Worm (Caenorhabditis elegans) whole organism, L4/young adult: ENCODE data around the gene Y43F8C.17.

ENCODE experiments used
- W03F9.2 ChIP-seq: fragments of 150-350 bp; optimal IDR thresholded peaks from 2 replicates; lab custom pipeline; 2014; ENCODE audit warnings: missing biosample characterization, missing genetic modification characterization
- dao-5 ChIP-seq: sonication (generic microtip); optimal IDR thresholded peaks from 2 replicates; lab custom pipeline; 2016; ENCODE audit warnings: missing genotype, missing genetic modification characterization, moderate library complexity, missing compliant biosample characterization
- him-1 ChIP-seq: sonication (generic microtip); optimal IDR thresholded peaks from 2 replicates; lab custom pipeline; 2016; ENCODE audit warnings: missing genotype, missing genetic modification reagents, missing genetic modification characterization, missing compliant biosample characterization

Gene Y43F8C.17

DNA sequence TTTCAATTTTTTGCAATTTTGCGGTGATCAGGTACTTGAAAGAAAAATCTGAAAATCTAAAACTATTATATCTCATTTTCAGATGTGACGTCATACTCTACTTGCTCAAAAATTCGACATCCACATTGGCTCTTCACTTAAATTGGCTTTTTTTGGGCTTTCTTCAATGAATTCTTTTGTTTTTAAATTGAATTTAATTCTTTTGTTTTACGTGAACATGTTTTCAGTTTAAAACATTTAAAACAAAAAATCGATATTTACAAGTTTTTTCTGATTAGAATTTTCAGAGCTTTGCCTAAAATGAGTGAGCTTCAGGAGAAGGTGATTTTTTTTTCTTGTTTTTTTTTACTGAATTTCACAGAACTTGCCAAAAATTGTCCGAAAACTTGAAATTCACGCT lies 25.7 kb downstream of the Y43F8C.17 start, which contains the start of gene W04E12.3:
W04E12.3 (plus strand) TSS at position 301 of the 400 bp plus-strand sequence.
- TF ChIP-seq him-1 (no peak), dao-5 (no peak), W03F9.2 (tag; lab: Kevin White, UChicago) (no peak)

- TF ChIP-seq him-1 = no peak
- TF ChIP-seq W03F9.2 (tag; lab: Kevin White, UChicago) = no peak
- TF ChIP-seq dao-5 = no peak
Observed at ce11 chrV:19743305-19743704, 27.4 kb downstream of the Y43F8C.17 start, which contains the start of gene W04E12.4. Gene W04E12.4 (plus strand): TSS chrV:19743605.

DNA sequence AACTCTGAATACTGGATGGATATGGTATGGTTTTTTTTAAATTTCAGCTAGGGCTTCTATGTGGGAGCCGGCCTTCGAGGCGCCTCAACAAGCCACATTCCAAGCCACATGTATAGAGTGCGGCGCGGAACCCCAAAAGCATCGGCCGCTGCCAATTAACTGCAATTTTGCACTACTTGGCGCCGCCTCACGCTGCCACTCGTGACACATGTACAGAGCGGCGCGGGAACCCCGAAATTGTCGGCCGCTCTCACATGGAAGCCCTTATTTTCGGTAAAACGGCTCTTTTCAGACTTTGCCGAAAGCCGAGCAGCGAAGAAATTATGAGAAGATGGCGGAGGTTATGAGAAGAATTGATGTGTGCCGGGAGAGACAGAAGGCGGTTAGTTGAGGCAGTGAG lies 27.8 kb downstream of the Y43F8C.17 start:
- TF ChIP-seq dao-5 (no peak), W03F9.2 (tag; lab: Kevin White, UChicago) (no peak), him-1 (no peak)

DNA sequence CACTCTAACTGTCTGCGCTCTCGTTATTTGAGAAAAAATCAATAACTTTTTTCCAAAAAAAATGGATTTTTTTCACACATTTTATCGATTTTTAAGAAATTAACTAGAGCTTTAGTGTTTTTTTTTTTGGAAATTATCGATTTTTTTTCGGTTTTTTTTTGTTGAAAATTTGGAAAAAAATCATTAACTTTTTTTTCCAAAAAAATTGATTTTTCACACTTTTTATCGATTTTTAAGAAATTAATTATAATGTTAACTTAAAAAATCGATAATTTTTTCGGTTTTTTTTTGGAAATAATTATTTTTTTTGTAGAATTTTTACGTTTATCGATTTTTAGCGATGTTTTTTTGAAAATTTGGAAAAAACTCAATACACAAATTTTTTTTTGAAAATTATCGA lies 28.3 kb downstream of the Y43F8C.17 start:
- TF ChIP-seq dao-5 (no peak), W03F9.2 (tag; lab: Kevin White, UChicago) (no peak), him-1 (no peak)

DNA sequence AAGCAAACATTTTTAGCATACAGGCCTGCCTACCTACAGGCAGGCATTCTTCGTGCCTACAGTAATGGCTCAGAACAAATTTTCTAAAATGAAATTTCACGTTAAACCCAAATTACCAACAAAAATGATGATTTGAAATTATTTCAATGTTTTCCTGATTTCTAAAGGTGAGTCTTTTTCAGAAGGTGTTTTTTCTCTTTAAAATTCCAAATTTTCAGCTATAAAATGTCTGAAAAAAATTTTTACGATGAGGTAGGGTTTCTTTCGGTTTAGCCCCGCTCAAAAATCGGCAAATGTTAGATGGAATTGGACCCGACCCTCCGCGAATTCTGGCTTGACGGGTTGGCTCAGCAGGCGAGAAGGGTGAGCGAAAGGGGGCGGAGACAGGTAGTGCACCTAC lies 29.9 kb downstream of the Y43F8C.17 start, which contains the start of gene W04E12.5:
W04E12.5 (plus strand) TSS at position 301 of the 400 bp plus-strand sequence.
- TF ChIP-seq W03F9.2 (tag; lab: Kevin White, UChicago) (no peak), dao-5 (no peak), him-1 (no peak)

DNA sequence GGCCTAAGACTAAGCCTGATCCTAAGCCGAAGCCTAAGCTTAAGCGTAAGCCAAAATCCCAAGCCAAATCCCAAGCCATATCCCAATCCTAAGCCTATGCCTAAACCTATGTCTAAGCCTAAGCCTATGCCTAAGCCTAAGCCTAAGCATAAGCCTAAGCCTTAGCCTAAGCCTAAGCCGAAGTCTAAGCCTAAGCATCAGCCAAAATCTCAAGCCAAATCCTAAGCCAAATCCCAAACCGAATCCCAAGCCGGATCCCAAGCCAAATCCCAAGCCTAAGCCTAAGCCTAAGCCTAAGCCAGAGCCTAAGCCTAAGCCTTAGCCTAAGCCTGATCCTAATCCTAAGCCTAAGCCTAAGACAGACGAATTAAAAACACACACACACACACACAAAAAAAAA lies 31.2 kb downstream of the Y43F8C.17 start:
- TF ChIP-seq W03F9.2 (tag; lab: Kevin White, UChicago) = no peak
- no peak for TF ChIP-seq him-1
- no peak for TF ChIP-seq dao-5

DNA sequence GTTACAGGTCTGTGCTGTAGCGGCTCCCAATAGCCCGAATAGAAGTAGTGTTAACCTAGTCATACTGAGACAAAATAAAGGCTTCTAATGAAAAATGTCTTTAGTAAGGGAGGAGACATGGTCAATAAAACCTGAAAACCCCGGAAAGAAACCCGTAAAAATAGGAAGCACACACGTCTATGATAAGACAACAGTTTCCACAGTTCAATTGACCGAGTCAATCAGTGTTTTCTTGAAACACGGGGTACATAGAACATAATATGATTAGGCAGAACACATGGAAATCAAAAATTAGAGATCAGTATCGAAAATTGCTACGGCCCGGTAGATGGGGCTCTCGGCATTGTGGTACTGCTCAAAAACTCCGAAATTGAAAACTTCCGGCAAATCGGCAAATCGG lies 35.2 kb downstream of the Y43F8C.17 start, which contains the start of gene clec-49:
clec-49 (minus strand) TSS at position 103 of the 400 bp plus-strand sequence.
- no peak for TF ChIP-seq W03F9.2 (tag; lab: Kevin White, UChicago)
- no peak for TF ChIP-seq him-1
- no peak for TF ChIP-seq dao-5

- no peak for TF ChIP-seq dao-5
- no peak for TF ChIP-seq him-1
- no peak for TF ChIP-seq W03F9.2 (tag; lab: Kevin White, UChicago)
Observed at ce11 chrV:19752879-19753278, 36.9 kb downstream of the Y43F8C.17 start.

DNA sequence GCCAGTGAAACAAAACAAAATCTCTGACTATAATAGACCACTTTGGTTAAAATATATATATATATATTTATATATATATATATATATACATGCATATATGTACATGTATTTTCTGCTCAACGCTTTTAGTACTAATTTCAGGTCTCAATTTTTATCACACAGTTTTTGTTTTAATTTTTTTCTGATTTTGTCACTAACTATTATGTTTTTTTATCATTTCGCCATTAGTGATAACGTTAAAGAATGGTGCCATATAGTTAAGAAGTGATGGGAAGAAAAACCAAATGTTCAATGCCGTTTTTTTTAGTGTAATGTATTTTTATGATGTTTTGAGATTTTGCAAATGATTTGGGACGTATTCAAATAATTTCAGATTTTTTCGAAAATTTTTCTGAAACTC lies 38.4 kb downstream of the Y43F8C.17 start:
- TF ChIP-seq dao-5 = no peak

DNA sequence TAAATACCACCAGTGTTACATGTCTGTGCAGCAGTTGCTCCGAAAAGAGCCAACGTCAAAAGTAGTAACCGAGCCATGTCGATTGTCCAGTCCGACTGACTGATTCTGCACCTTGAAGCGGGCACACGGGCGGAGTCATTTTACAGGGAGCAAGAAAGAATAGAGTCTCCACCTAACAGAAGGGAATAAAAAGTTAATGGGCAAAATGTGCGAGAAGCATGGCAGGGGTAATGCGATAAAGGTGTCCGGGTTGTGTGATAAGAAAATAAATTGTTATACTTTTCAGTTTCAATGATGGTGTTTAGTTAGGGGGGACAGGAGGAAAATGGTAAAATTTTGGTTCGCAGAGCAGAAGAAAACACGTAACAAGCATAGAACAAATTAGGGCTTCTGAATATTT lies 39.3 kb downstream of the Y43F8C.17 start, which contains the start of gene clec-50:
clec-50 (minus strand) TSS at position 109 of the 400 bp plus-strand sequence.
- TF ChIP-seq him-1 = no peak
- TF ChIP-seq dao-5 = no peak
- no peak for TF ChIP-seq W03F9.2 (tag; lab: Kevin White, UChicago)

DNA sequence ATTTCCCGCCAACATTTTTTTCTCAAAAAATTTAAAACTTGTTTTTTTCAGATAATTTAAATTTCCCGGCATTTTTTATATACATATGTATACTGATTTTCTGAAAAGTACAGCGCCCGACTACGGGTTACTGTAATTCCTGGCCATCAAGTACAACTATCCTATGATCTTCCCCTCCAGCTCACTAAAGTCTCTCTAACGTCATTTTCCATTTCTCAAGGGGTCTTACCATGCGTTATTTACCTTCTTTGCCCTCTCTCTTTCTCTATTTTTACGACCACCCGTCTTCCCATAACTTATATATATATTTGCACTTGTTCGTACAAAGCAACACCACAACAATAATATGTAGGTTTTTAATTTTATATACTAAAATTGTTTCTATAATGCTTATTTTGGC lies 40.3 kb downstream of the Y43F8C.17 start, which contains the start of gene W04E12.9:
W04E12.9 (plus strand) TSS at position 301 of the 400 bp plus-strand sequence.
- no peak for TF ChIP-seq W03F9.2 (tag; lab: Kevin White, UChicago)
- no peak for TF ChIP-seq him-1
- no peak for TF ChIP-seq dao-5

- no peak for TF ChIP-seq him-1
- no peak for TF ChIP-seq W03F9.2 (tag; lab: Kevin White, UChicago)
- TF ChIP-seq dao-5 = no peak
Observed at ce11 chrV:19759282-19759681, 43.3 kb downstream of the Y43F8C.17 start.

- TF ChIP-seq dao-5 = no peak
- TF ChIP-seq W03F9.2 (tag; lab: Kevin White, UChicago) = no peak
- no peak for TF ChIP-seq him-1
Observed at ce11 chrV:19760751-19761150, 44.8 kb downstream of the Y43F8C.17 start, which contains the start of gene M162.5. Gene M162.5 (plus strand): TSS chrV:19761051.
